Fruit fly (Drosophila melanogaster) whole organism, embryonic: ENCODE results near the gene Ppm1.

Experiments
- BtbVII ChIP-seq: fragments of 200-800 bp; sonication (Bioruptor generic); optimal IDR thresholded peaks from 3 replicates; lab custom pipeline; 2017; ENCODE audit warnings: missing biosample characterization, mild to moderate bottlenecking, missing genetic modification characterization
- Bteb2 ChIP-seq: fragments of 200-800 bp; sonication (Bioruptor generic); optimal IDR thresholded peaks from 2 replicates; lab custom pipeline; 2016; ENCODE audit warnings: missing biosample characterization, missing genetic modification characterization
- CG10543 ChIP-seq: fragments of 200-800 bp; sonication (Bioruptor generic); optimal IDR thresholded peaks from 3 replicates; lab custom pipeline; 2017; ENCODE audit warnings: missing biosample characterization, mild to moderate bottlenecking, missing genetic modification characterization, moderate library complexity
- CG11247 ChIP-seq: fragments of 200-800 bp; sonication (Bioruptor generic); IDR thresholded peaks from 2 replicates; pipeline ENCODE4 v1.3.6; 2022; ENCODE audit warnings: missing biosample characterization, missing genetic modification characterization
- CG11504 ChIP-seq: fragments of 200-800 bp; sonication (Bioruptor generic); optimal IDR thresholded peaks from 3 replicates; lab custom pipeline; 2019; ENCODE audit warnings: missing biosample characterization, mild to moderate bottlenecking, missing genetic modification characterization, moderate library complexity
- CG14050 ChIP-seq: fragments of 200-800 bp; sonication (Bioruptor generic); IDR thresholded peaks from 3 replicates; pipeline ENCODE4 v1.3.6; 2022; ENCODE audit warnings: missing biosample characterization, missing genetic modification characterization
- CG14710 ChIP-seq: fragments of 200-800 bp; sonication (Bioruptor generic); optimal IDR thresholded peaks from 3 replicates; lab custom pipeline; 2019; ENCODE audit warnings: missing biosample characterization, mild to moderate bottlenecking, missing genetic modification characterization, moderate library complexity
- CG15073 ChIP-seq: fragments of 200-800 bp; sonication (Bioruptor generic); optimal IDR thresholded peaks from 2 replicates; lab custom pipeline; 2016; ENCODE audit warnings: missing biosample characterization, missing genetic modification characterization
- CG1603 ChIP-seq: fragments of 200-800 bp; sonication (Bioruptor generic); optimal IDR thresholded peaks from 2 replicates; lab custom pipeline; 2019; ENCODE audit warnings: missing biosample characterization, mild to moderate bottlenecking, missing genetic modification characterization, moderate library complexity
- CG17328 ChIP-seq: fragments of 200-800 bp; sonication (Bioruptor generic); IDR thresholded peaks from 2 replicates; pipeline ENCODE4 v1.3.6; 2022; ENCODE audit warnings: missing biosample characterization, missing genetic modification characterization
- CG17829 ChIP-seq: fragments of 200-800 bp; optimal IDR thresholded peaks from 2 replicates; lab custom pipeline; 2019; ENCODE audit warnings: missing biosample characterization, mild to moderate bottlenecking, missing genetic modification characterization, moderate library complexity
- CG18011 ChIP-seq: fragments of 200-800 bp; sonication (Bioruptor generic); optimal IDR thresholded peaks from 2 replicates; lab custom pipeline; 2017; ENCODE audit warnings: missing biosample characterization, missing genetic modification characterization, mild to moderate bottlenecking, moderate library complexity, missing genotype
- CG2202 ChIP-seq: fragments of 200-800 bp; sonication (Bioruptor generic); optimal IDR thresholded peaks from 2 replicates; lab custom pipeline; 2018; ENCODE audit warnings: missing biosample characterization, mild to moderate bottlenecking, missing genetic modification characterization
- CG3281 ChIP-seq: fragments of 200-800 bp; sonication (Bioruptor generic); optimal IDR thresholded peaks from 3 replicates; lab custom pipeline; 2017; ENCODE audit warnings: missing biosample characterization, mild to moderate bottlenecking, missing genetic modification characterization
- CG3407 ChIP-seq: fragments of 200-800 bp; sonication (Bioruptor generic); optimal IDR thresholded peaks from 2 replicates; lab custom pipeline; 2018; ENCODE audit warnings: missing biosample characterization, mild to moderate bottlenecking, missing genetic modification characterization
- CG34422 ChIP-seq: fragments of 200-800 bp; sonication (Bioruptor generic); IDR thresholded peaks from 3 replicates; pipeline ENCODE4 v1.3.6; 2022; ENCODE audit warnings: missing biosample characterization, missing genetic modification characterization
- CG3995 ChIP-seq: fragments of 200-800 bp; sonication (Bioruptor generic); optimal IDR thresholded peaks from 3 replicates; lab custom pipeline; 2016; ENCODE audit warnings: missing biosample characterization, missing genetic modification characterization
- CG42726 ChIP-seq: fragments of 200-800 bp; sonication (Bioruptor generic); IDR thresholded peaks from 2 replicates; pipeline ENCODE4 v1.3.6; 2022; ENCODE audit warnings: missing biosample characterization, missing genetic modification characterization; ENCODE audit not compliant: partially characterized antibody
- CG4328 ChIP-seq: fragments of 200-800 bp; sonication (Bioruptor generic); optimal IDR thresholded peaks from 3 replicates; lab custom pipeline; 2017; ENCODE audit warnings: missing biosample characterization, missing genetic modification reagents, missing genetic modification characterization
- CG4404 ChIP-seq: fragments of 200-800 bp; sonication (Bioruptor generic); IDR thresholded peaks from 2 replicates; pipeline ENCODE4 v1.3.6; 2022; ENCODE audit warnings: missing biosample characterization, missing genetic modification characterization
- CG6254 ChIP-seq: fragments of 200-800 bp; sonication (Bioruptor generic); optimal IDR thresholded peaks from 3 replicates; lab custom pipeline; 2017; ENCODE audit warnings: mild to moderate bottlenecking, missing biosample characterization, missing genetic modification reagents, missing genetic modification characterization
- CG6854 ChIP-seq: fragments of 200-800 bp; sonication (Bioruptor generic); optimal IDR thresholded peaks from 3 replicates; lab custom pipeline; 2017; ENCODE audit warnings: missing biosample characterization, mild to moderate bottlenecking, missing genetic modification characterization
- CG7556 ChIP-seq: fragments of 200-800 bp; sonication (Bioruptor generic); optimal IDR thresholded peaks from 2 replicates; lab custom pipeline; 2017; ENCODE audit warnings: missing biosample characterization, mild to moderate bottlenecking, missing genetic modification characterization
- CG9727 ChIP-seq: fragments of 200-800 bp; sonication (Bioruptor generic); optimal IDR thresholded peaks from 3 replicates; lab custom pipeline; 2017; ENCODE audit warnings: missing biosample characterization, mild to moderate bottlenecking, missing genetic modification characterization
- Dad ChIP-seq: fragments of 200-800 bp; sonication (Bioruptor generic); optimal IDR thresholded peaks from 3 replicates; lab custom pipeline; 2016; ENCODE audit warnings: missing biosample characterization, missing genetic modification characterization
- Dek ChIP-seq: fragments of 200-800 bp; sonication (Bioruptor generic); optimal IDR thresholded peaks from 3 replicates; lab custom pipeline; 2019; ENCODE audit warnings: missing biosample characterization, mild to moderate bottlenecking, missing genetic modification characterization, moderate library complexity
- Dp ChIP-seq: fragments of 200-800 bp; sonication (Bioruptor generic); optimal IDR thresholded peaks from 2 replicates; lab custom pipeline; 2018; ENCODE audit warnings: missing biosample characterization, mild to moderate bottlenecking, missing genetic modification characterization, moderate library complexity
- MESR4 ChIP-seq: fragments of 200-800 bp; sonication (Bioruptor generic); optimal IDR thresholded peaks from 2 replicates; lab custom pipeline; 2018; ENCODE audit warnings: missing biosample characterization, mild to moderate bottlenecking, missing genetic modification characterization, moderate library complexity
- Max ChIP-seq: fragments of 200-800 bp; sonication (Bioruptor generic); optimal IDR thresholded peaks from 2 replicates; lab custom pipeline; 2016; ENCODE audit warnings: missing biosample characterization, mild to moderate bottlenecking, missing genetic modification characterization
- NC2α ChIP-seq: fragments of 200-800 bp; sonication (Bioruptor generic); optimal IDR thresholded peaks from 2 replicates; lab custom pipeline; 2016; ENCODE audit warnings: missing biosample characterization, missing genetic modification characterization
- Optix ChIP-seq: fragments of 200-800 bp; sonication (Bioruptor generic); IDR thresholded peaks from 3 replicates; pipeline ENCODE4 v1.3.6; 2022; ENCODE audit warnings: missing biosample characterization, missing genetic modification characterization
- Pdp1 ChIP-seq, 2 experiments: fragments of 200-800 bp; sonication (Bioruptor generic); optimal IDR thresholded peaks; 3 replicates each; lab custom pipeline; 2016; ENCODE audit warnings: missing biosample characterization in 2 of 2, missing genetic modification characterization in 2 of 2, mild to moderate bottlenecking in 1 of 2, moderate library complexity in 1 of 2
- Scr ChIP-seq: fragments of 200-800 bp; sonication (Bioruptor generic); IDR thresholded peaks from 2 replicates; pipeline ENCODE4 v1.3.6; 2022; ENCODE audit warnings: missing biosample characterization, missing genetic modification characterization; ENCODE audit not compliant: partially characterized antibody
- Sox100B ChIP-seq: fragments of 200-800 bp; sonication (Bioruptor generic); optimal IDR thresholded peaks from 3 replicates; lab custom pipeline; 2018; ENCODE audit warnings: missing biosample characterization, mild to moderate bottlenecking, missing genetic modification characterization
- Ssrp ChIP-seq: fragments of 200-800 bp; sonication (Bioruptor generic); optimal IDR thresholded peaks from 2 replicates; lab custom pipeline; 2018; ENCODE audit warnings: missing biosample characterization, mild to moderate bottlenecking, missing genetic modification characterization, moderate library complexity
- Stat92E ChIP-seq, 3 experiments: fragments of >200 bp in 2 of 3; fragments of 200-800 bp in 1 of 3; sonication (Bioruptor generic) in 1 of 3; optimal IDR thresholded peaks; 2 replicates each; lab custom pipeline; 2017 to 2019; ENCODE audit warnings: missing biosample characterization in 3 of 3, missing genetic modification characterization in 3 of 3, mild to moderate bottlenecking in 1 of 3, moderate library complexity in 1 of 3
- YL-1 ChIP-seq: fragments of 200-800 bp; sonication (Bioruptor generic); optimal IDR thresholded peaks from 3 replicates; lab custom pipeline; 2017; ENCODE audit warnings: missing biosample characterization, mild to moderate bottlenecking, missing genetic modification characterization
- abd-A ChIP-seq: fragments of 200-800 bp; sonication (Bioruptor generic); optimal IDR thresholded peaks from 3 replicates; lab custom pipeline; 2019; ENCODE audit warnings: missing biosample characterization, mild to moderate bottlenecking, missing genetic modification characterization, moderate library complexity
- dan ChIP-seq: fragments of 200-800 bp; sonication (Bioruptor generic); IDR thresholded peaks from 2 replicates; pipeline ENCODE4 v1.3.6; 2022; ENCODE audit warnings: missing biosample characterization, missing genetic modification characterization
- gro ChIP-seq: fragments of 200-800 bp; sonication (Bioruptor generic); optimal IDR thresholded peaks from 2 replicates; lab custom pipeline; 2016; ENCODE audit warnings: missing biosample characterization, missing genetic modification characterization
- ind ChIP-seq: fragments of 200-800 bp; sonication (Bioruptor generic); optimal IDR thresholded peaks from 3 replicates; lab custom pipeline; 2016; ENCODE audit warnings: missing biosample characterization, missing genetic modification characterization
- kay ChIP-seq: fragments of 200-800 bp; sonication (Bioruptor generic); optimal IDR thresholded peaks from 2 replicates; lab custom pipeline; 2016; ENCODE audit warnings: missing biosample characterization, missing genetic modification characterization
- lmd ChIP-seq: fragments of 200-800 bp; sonication (Bioruptor generic); IDR thresholded peaks from 2 replicates; pipeline ENCODE4 v1.3.6; 2022; ENCODE audit warnings: missing biosample characterization, missing genetic modification characterization
- oc ChIP-seq: fragments of 200-800 bp; sonication (Bioruptor generic); optimal IDR thresholded peaks from 2 replicates; lab custom pipeline; 2018; ENCODE audit warnings: missing biosample characterization, mild to moderate bottlenecking, missing genetic modification characterization, moderate library complexity
- ranshi ChIP-seq: fragments of 200-800 bp; sonication (Bioruptor generic); IDR thresholded peaks from 2 replicates; pipeline ENCODE4 v1.3.6; 2022; ENCODE audit warnings: missing biosample characterization, missing genetic modification characterization
- slp2 ChIP-seq: fragments of 200-800 bp; sonication (Bioruptor generic); optimal IDR thresholded peaks from 2 replicates; lab custom pipeline; 2016; ENCODE audit warnings: missing biosample characterization, missing genetic modification characterization
- sna ChIP-seq: fragments of 200-800 bp; sonication (Bioruptor generic); IDR thresholded peaks from 2 replicates; pipeline ENCODE4 v1.3.6; 2022; ENCODE audit warnings: missing biosample characterization, missing genetic modification characterization; ENCODE audit not compliant: partially characterized antibody
- sob ChIP-seq: fragments of 200-800 bp; sonication (Bioruptor generic); IDR thresholded peaks from 2 replicates; pipeline ENCODE4 v1.3.6; 2022; ENCODE audit warnings: missing biosample characterization, missing genetic modification characterization
- stwl ChIP-seq: fragments of 200-800 bp; sonication (Bioruptor generic); optimal IDR thresholded peaks from 3 replicates; lab custom pipeline; 2018; ENCODE audit warnings: missing biosample characterization, mild to moderate bottlenecking, missing genetic modification characterization, moderate library complexity
- zen2 ChIP-seq: fragments of 200-800 bp; sonication (Bioruptor generic); IDR thresholded peaks from 3 replicates; pipeline ENCODE4 v1.3.6; 2022; ENCODE audit warnings: missing biosample characterization, missing genetic modification characterization; ENCODE audit not compliant: partially characterized antibody
- zfh2 ChIP-seq: fragments of 200-800 bp; sonication (Bioruptor generic); optimal IDR thresholded peaks from 2 replicates; lab custom pipeline; 2016; ENCODE audit warnings: missing biosample characterization, missing genetic modification characterization

The Ppm1 gene

dm6 chr3L:623556-623955 lies 42.4 kb downstream of the Ppm1 start (continued):
- TF ChIP-seq Dad (no peak), Pdp1 (GFP tag; optimal IDR thresholded peaks at IDR 0.05; lab: Kevin White, UChicago) (peak; percentile 14 to 21), CG17829 (peak; percentile 39), Stat92E (GFP tag; optimal IDR thresholded peaks at IDR 0.05; lab: Kevin White, UChicago) (no peak), Dek (no peak), CG2202 (tag; lab: Kevin White, UChicago) (no peak), CG4404 (GFP tag; lab: Robert Waterston, UW) (peak; percentile 34; the same call in 1 of the 2 replicates), NC2α (GFP tag; lab: Kevin White, UChicago) (peak; percentile 3), CG6854 (GFP tag; lab: Kevin White, UChicago) (no peak), Ssrp (tag; lab: Kevin White, UChicago) (peak; percentile 39), CG4328 (GFP tag; lab: Kevin White, UChicago) (no peak), CG42726 (GFP tag; lab: Robert Waterston, UW) (no peak), dan (no peak), gro (GFP tag; lab: Kevin White, UChicago) (no peak), sna (GFP tag; lab: Robert Waterston, UW) (no peak), CG10543 (GFP tag; lab: Kevin White, UChicago) (no peak), Optix (GFP tag; lab: Robert Waterston, UW) (0 out of 3 replicates have a peak, but pooled peaks have one; percentile 23), Sox100B (GFP tag; lab: Kevin White, UChicago) (no peak), CG7556 (GFP tag; lab: Kevin White, UChicago) (no peak), CG9727 (GFP tag; lab: Kevin White, UChicago) (no peak), Scr (GFP tag; lab: Robert Waterston, UW) (no peak), ranshi (no peak), Max (GFP tag; lab: Kevin White, UChicago) (no peak), zen2 (GFP tag; lab: Robert Waterston, UW) (no peak), abd-A (tag; lab: Kevin White, UChicago) (no peak), CG14710 (tag; lab: Kevin White, UChicago) (no peak), CG34422 (GFP tag; lab: Robert Waterston, UW) (no peak), oc (peak; percentile 26), CG11247 (GFP tag; lab: Robert Waterston, UW) (no peak), MESR4 (GFP tag; lab: Kevin White, UChicago) (no peak), CG3995 (GFP tag; lab: Kevin White, UChicago) (no peak), lmd (peak; percentile 42; the same call in 1 of the 2 replicates), kay (GFP tag; lab: Kevin White, UChicago) (no peak), CG18011 (GFP tag; lab: Kevin White, UChicago) (no peak), slp2 (GFP tag; lab: Kevin White, UChicago) (no peak), Bteb2 (no peak), Dp (GFP tag; lab: Kevin White, UChicago) (no peak), zfh2 (GFP tag; lab: Kevin White, UChicago) (no peak), CG1603 (tag; lab: Kevin White, UChicago) (peak; percentile 64), CG11504 (tag; lab: Kevin White, UChicago) (peak; percentile 31), CG15073 (no peak), CG17328 (GFP tag; lab: Robert Waterston, UW) (no peak), stwl (tag; lab: Kevin White, UChicago) (no peak), BtbVII (GFP tag; lab: Kevin White, UChicago) (no peak), CG6254 (GFP tag; lab: Kevin White, UChicago) (no peak), ind (GFP tag; lab: Kevin White, UChicago) (no peak), YL-1 (no peak), sob (no peak), CG3281 (GFP tag; lab: Kevin White, UChicago) (no peak), CG14050 (GFP tag; lab: Robert Waterston, UW) (no peak), CG3407 (GFP tag; lab: Kevin White, UChicago) (no peak)
